Fruit fly (Drosophila melanogaster): ENCODE data around the gene sick.

DNA sequence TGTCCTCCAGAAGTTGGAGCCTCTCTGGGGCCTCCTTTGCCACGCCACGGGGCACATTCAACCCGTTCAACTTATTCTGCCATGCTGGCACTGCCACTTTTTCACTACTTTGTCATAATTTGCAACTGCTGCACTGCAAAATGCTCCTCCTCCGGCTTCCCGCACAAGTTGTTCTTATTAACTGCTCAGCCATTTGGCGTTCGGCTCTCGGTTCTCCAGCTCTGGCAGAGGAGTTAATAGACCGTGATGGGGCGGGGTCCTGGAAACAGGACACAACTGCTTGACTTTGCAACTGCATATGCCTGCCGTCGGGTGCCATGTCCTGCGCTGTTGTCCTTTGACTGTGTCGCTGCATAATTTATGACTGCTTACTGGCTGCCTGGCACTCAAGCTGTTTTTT is 8.8 kb downstream of the sick start:
- TF ChIP-seq usp (GFP tag; optimal IDR thresholded peaks at IDR 0.05) (no peak), Dll (optimal IDR thresholded peaks at IDR 0.05) (no peak), CG8478 (optimal IDR thresholded peaks at IDR 0.05) (no peak), psq (optimal IDR thresholded peaks at IDR 0.05) (no peak)

All from whole organism.